Fruit fly (Drosophila melanogaster) whole organism, pupa: ENCODE data around the gene CG6000.

Experiments
- CG10348 ChIP-seq: fragments of 200-800 bp; sonication (Bioruptor generic); IDR thresholded peaks from 2 replicates; pipeline ENCODE4 v1.3.6; 2022; ENCODE audit warnings: missing biosample characterization, missing genetic modification characterization
- CG12605 ChIP-seq: fragments of 200-800 bp; sonication (Bioruptor generic); IDR thresholded peaks from 2 replicates; pipeline ENCODE4 v1.3.6; 2022; ENCODE audit warnings: missing biosample characterization, missing genetic modification characterization
- CG13204 ChIP-seq: fragments of 200-800 bp; sonication (Bioruptor generic); optimal IDR thresholded peaks from 2 replicates; lab custom pipeline; 2018; ENCODE audit warnings: missing biosample characterization, mild to moderate bottlenecking, missing genetic modification characterization, moderate library complexity
- CG14655 ChIP-seq: fragments of 200-800 bp; sonication (Bioruptor generic); optimal IDR thresholded peaks from 3 replicates; lab custom pipeline; 2017; ENCODE audit warnings: mild to moderate bottlenecking, missing biosample characterization, missing genetic modification reagents, missing genetic modification characterization
- CG15710 ChIP-seq: fragments of 200-800 bp; sonication (Bioruptor generic); optimal IDR thresholded peaks from 2 replicates; lab custom pipeline; 2018; ENCODE audit warnings: missing biosample characterization, mild to moderate bottlenecking, missing genetic modification characterization, moderate library complexity
- CG17806 ChIP-seq: fragments of 200-800 bp; sonication (Bioruptor generic); optimal IDR thresholded peaks from 2 replicates; lab custom pipeline; 2018; ENCODE audit warnings: missing biosample characterization, mild to moderate bottlenecking, missing genetic modification characterization, moderate library complexity
- CG32121 ChIP-seq: fragments of 200-800 bp; sonication (Bioruptor generic); IDR thresholded peaks from 2 replicates; pipeline ENCODE4 v1.3.6; 2022; ENCODE audit warnings: missing biosample characterization, missing genetic modification characterization
- CG34367 ChIP-seq: fragments of 200-800 bp; sonication (Bioruptor generic); optimal IDR thresholded peaks from 2 replicates; lab custom pipeline; 2018; ENCODE audit warnings: missing biosample characterization, mild to moderate bottlenecking, missing genetic modification characterization
- CG4496 ChIP-seq: fragments of 200-800 bp; sonication (Bioruptor generic); IDR thresholded peaks from 3 replicates; pipeline ENCODE4 v1.3.6; 2022; ENCODE audit warnings: missing biosample characterization, missing genetic modification characterization
- CG8159 ChIP-seq: fragments of 200-800 bp; sonication (Bioruptor generic); optimal IDR thresholded peaks from 3 replicates; lab custom pipeline; 2018; ENCODE audit warnings: missing biosample characterization, mild to moderate bottlenecking, missing genetic modification characterization, moderate library complexity
- CG8301 ChIP-seq: fragments of 200-800 bp; sonication (Bioruptor generic); optimal IDR thresholded peaks from 2 replicates; lab custom pipeline; 2018; ENCODE audit warnings: missing biosample characterization, mild to moderate bottlenecking, missing genetic modification characterization
- CG9948 ChIP-seq: fragments of 200-800 bp; sonication (Bioruptor generic); optimal IDR thresholded peaks from 2 replicates; lab custom pipeline; 2018; ENCODE audit warnings: missing biosample characterization, mild to moderate bottlenecking, missing genetic modification characterization, moderate library complexity
- D1 ChIP-seq: fragments of 200-800 bp; sonication (Bioruptor generic); optimal IDR thresholded peaks from 2 replicates; lab custom pipeline; 2018; ENCODE audit warnings: missing biosample characterization, mild to moderate bottlenecking, missing genetic modification characterization, moderate library complexity
- EcR ChIP-seq: fragments of 200-800 bp; sonication (Bioruptor generic); optimal IDR thresholded peaks from 3 replicates; lab custom pipeline; 2019; ENCODE audit warnings: missing biosample characterization, missing genetic modification characterization, mild to moderate bottlenecking, moderate library complexity, missing genetic modification reagents
- Ets98B ChIP-seq: fragments of 200-800 bp; sonication (Bioruptor generic); IDR thresholded peaks from 2 replicates; pipeline ENCODE4 v1.3.6; 2022; ENCODE audit warnings: missing biosample characterization, missing genetic modification characterization
- Pif1A ChIP-seq: fragments of 200-800 bp; sonication (Bioruptor generic); optimal IDR thresholded peaks from 3 replicates; lab custom pipeline; 2016; ENCODE audit warnings: missing biosample characterization, missing genetic modification characterization
- Pif1B ChIP-seq: fragments of 200-800 bp; sonication (Bioruptor generic); optimal IDR thresholded peaks from 3 replicates; lab custom pipeline; 2016; ENCODE audit warnings: missing biosample characterization, missing genetic modification characterization
- Snoo ChIP-seq: fragments of 200-800 bp; sonication (Bioruptor generic); optimal IDR thresholded peaks from 3 replicates; lab custom pipeline; 2017; ENCODE audit warnings: missing biosample characterization, mild to moderate bottlenecking, missing genetic modification characterization, inconsistent platforms
- fd96Ca ChIP-seq: fragments of 200-800 bp; sonication (Bioruptor generic); IDR thresholded peaks from 3 replicates; pipeline ENCODE4 v1.3.6; 2022; ENCODE audit warnings: missing biosample characterization, missing genetic modification characterization
- gl ChIP-seq: fragments of 200-800 bp; sonication (Bioruptor generic); optimal IDR thresholded peaks from 2 replicates; lab custom pipeline; 2018; ENCODE audit warnings: missing biosample characterization, mild to moderate bottlenecking, missing genetic modification characterization
- rn ChIP-seq: fragments of 200-800 bp; sonication (Bioruptor generic); IDR thresholded peaks from 2 replicates; pipeline ENCODE4 v1.3.6; 2022; ENCODE audit warnings: missing biosample characterization, missing genetic modification characterization

CG6000 gene

dm6 chr3R:24054227-24054626 lies at the start of gene CG6000:
Gene CG6000 (plus strand): TSS chr3R:24054391.
- TF ChIP-seq CG8301 (tag; lab: Kevin White, UChicago) (no peak), CG17806 (tag; lab: Kevin White, UChicago) (no peak), fd96Ca (GFP tag; lab: Robert Waterston, UW) (no peak), CG4496 (GFP tag; lab: Robert Waterston, UW) (no peak), Ets98B (GFP tag; lab: Robert Waterston, UW) (no peak), rn (no peak), CG14655 (GFP tag; lab: Kevin White, UChicago) (no peak), CG34367 (tag; lab: Kevin White, UChicago) (no peak), Pif1B (GFP tag; lab: Kevin White, UChicago) (no peak), EcR (no peak), CG32121 (GFP tag; lab: Robert Waterston, UW) (no peak), gl (tag; lab: Kevin White, UChicago) (no peak), CG15710 (tag; lab: Kevin White, UChicago) (no peak), CG10348 (no peak), Snoo (tag; lab: Kevin White, UChicago) (no peak), D1 (tag; lab: Kevin White, UChicago) (no peak), CG13204 (no peak)

- TF ChIP-seq CG4496 (GFP tag; lab: Robert Waterston, UW) (peak; percentile 52; the same call in 2 of the 3 replicates), CG17806 (tag; lab: Kevin White, UChicago) (no peak), Pif1A (GFP tag; lab: Kevin White, UChicago) (peak; percentile 21), CG8301 (tag; lab: Kevin White, UChicago) (peak; percentile 28), gl (tag; lab: Kevin White, UChicago) (no peak), Snoo (tag; lab: Kevin White, UChicago) (no peak), CG10348 (no peak), CG9948 (tag; lab: Kevin White, UChicago) (no peak), CG34367 (tag; lab: Kevin White, UChicago) (no peak), CG14655 (GFP tag; lab: Kevin White, UChicago) (peak; percentile 34), rn (no peak), CG12605 (GFP tag; lab: Robert Waterston, UW) (0 out of 2 replicates have a peak, but pooled peaks have one; percentile 23), CG8159 (tag; lab: Kevin White, UChicago) (peak; percentile 1), D1 (tag; lab: Kevin White, UChicago) (no peak), Pif1B (GFP tag; lab: Kevin White, UChicago) (peak; percentile 55), CG13204 (no peak), fd96Ca (GFP tag; lab: Robert Waterston, UW) (peak; percentile 11; the same call in 1 of the 3 replicates), CG15710 (tag; lab: Kevin White, UChicago) (no peak), CG32121 (GFP tag; lab: Robert Waterston, UW) (peak; percentile 36; the same call in 1 of the 2 replicates), EcR (no peak), Ets98B (GFP tag; lab: Robert Waterston, UW) (0 out of 2 replicates have a peak, but pooled peaks have one; percentile 44)
- TF ChIP-seq, all 21 proteins: peak for 10
These were observed 47.6 kb upstream of the CG6000 start for dm6 chr3R:24006449-24007159.

- no peak for TF ChIP-seq CG9948 (tag; lab: Kevin White, UChicago)
- no peak for TF ChIP-seq CG15710 (tag; lab: Kevin White, UChicago)
- no peak for TF ChIP-seq CG34367 (tag; lab: Kevin White, UChicago)
- no peak for TF ChIP-seq CG12605 (GFP tag; lab: Robert Waterston, UW)
- TF ChIP-seq rn = no peak
- no peak for TF ChIP-seq Ets98B (GFP tag; lab: Robert Waterston, UW)
- no peak for TF ChIP-seq CG8159 (tag; lab: Kevin White, UChicago)
- no peak for TF ChIP-seq EcR
- peak; percentile 37; the same call in 1 of the 3 replicates for TF ChIP-seq fd96Ca (GFP tag; lab: Robert Waterston, UW)
- TF ChIP-seq CG13204 = no peak
- no peak for TF ChIP-seq CG10348
- peak; percentile 36 for TF ChIP-seq CG8301 (tag; lab: Kevin White, UChicago)
- peak; percentile 70 for TF ChIP-seq CG14655 (GFP tag; lab: Kevin White, UChicago)
- TF ChIP-seq CG17806 (tag; lab: Kevin White, UChicago) = no peak
- TF ChIP-seq Pif1B (GFP tag; lab: Kevin White, UChicago) = no peak
- TF ChIP-seq CG4496 (GFP tag; lab: Robert Waterston, UW) = no peak
These were observed 46.2 kb upstream of the CG6000 start for dm6 chr3R:24007775-24008506.

dm6 chr3R:24008887-24009286 lies 45.3 kb upstream of the CG6000 start:
- TF ChIP-seq Pif1B (GFP tag; lab: Kevin White, UChicago) (no peak), rn (no peak), CG12605 (GFP tag; lab: Robert Waterston, UW) (no peak), CG32121 (GFP tag; lab: Robert Waterston, UW) (no peak), CG4496 (GFP tag; lab: Robert Waterston, UW) (no peak), CG8301 (tag; lab: Kevin White, UChicago) (no peak), Snoo (tag; lab: Kevin White, UChicago) (no peak), CG9948 (tag; lab: Kevin White, UChicago) (no peak)
